Worm (Caenorhabditis elegans) whole organism, late embryonic: Measurements from ENCODE around the gene nas-25.

Experiments
- C38D4.7 ChIP-seq: fragments of 200-800 bp; sonication (Bioruptor generic); optimal IDR thresholded peaks from 2 replicates; lab custom pipeline; 2018; ENCODE audit warnings: mild to moderate bottlenecking, missing genetic modification characterization, moderate library complexity, missing compliant biosample characterization
- F13H6.1 ChIP-seq: sonication (generic microtip); optimal IDR thresholded peaks from 2 replicates; lab custom pipeline; 2016; ENCODE audit warnings: missing genetic modification characterization, missing compliant biosample characterization
- K02D7.2 ChIP-seq: sonication (generic microtip); optimal IDR thresholded peaks from 2 replicates; lab custom pipeline; 2017; ENCODE audit warnings: mild to moderate bottlenecking, missing genetic modification characterization, missing compliant biosample characterization
- K09A11.1 ChIP-seq: sonication (generic microtip); optimal IDR thresholded peaks from 2 replicates; lab custom pipeline; 2017; ENCODE audit warnings: antibody characterized with exemption, mild to moderate bottlenecking, missing genetic modification characterization, missing compliant biosample characterization; ENCODE audit not compliant: insufficient read depth
- T23F11.4 ChIP-seq: fragments of 200-800 bp; sonication (Bioruptor generic); optimal IDR thresholded peaks from 2 replicates; lab custom pipeline; 2018; ENCODE audit warnings: mild to moderate bottlenecking, missing genetic modification characterization, missing compliant biosample characterization
- ahr-1 ChIP-seq: sonication (generic microtip); optimal IDR thresholded peaks from 2 replicates; lab custom pipeline; 2016; ENCODE audit warnings: missing genetic modification characterization, missing compliant biosample characterization
- ama-1 ChIP-seq: fragments of 150-350 bp; optimal IDR thresholded peaks from 2 replicates; lab custom pipeline; 2014
- ceh-14 ChIP-seq: sonication (generic microtip); optimal IDR thresholded peaks from 2 replicates; lab custom pipeline; 2016; ENCODE audit warnings: missing genotype, missing genetic modification characterization, missing compliant biosample characterization
- ceh-19 ChIP-seq: fragments of 200-800 bp; sonication (Bioruptor generic); optimal IDR thresholded peaks from 2 replicates; lab custom pipeline; 2018; ENCODE audit warnings: mild to moderate bottlenecking, missing genetic modification characterization, missing compliant biosample characterization
- ceh-2 ChIP-seq: sonication (generic microtip); optimal IDR thresholded peaks from 2 replicates; lab custom pipeline; 2016; ENCODE audit warnings: missing genotype, missing genetic modification characterization, missing compliant biosample characterization
- ceh-22 ChIP-seq: sonication (generic microtip); optimal IDR thresholded peaks from 2 replicates; lab custom pipeline; 2017; ENCODE audit warnings: missing biosample characterization, missing genetic modification characterization
- ceh-24 ChIP-seq: sonication (generic microtip); optimal IDR thresholded peaks from 2 replicates; lab custom pipeline; 2016; ENCODE audit warnings: mild to moderate bottlenecking, missing genetic modification characterization, missing compliant biosample characterization
- ceh-31 ChIP-seq: sonication (generic microtip); optimal IDR thresholded peaks from 2 replicates; lab custom pipeline; 2016; ENCODE audit warnings: missing genetic modification characterization, missing compliant biosample characterization
- ceh-34 ChIP-seq: sonication (generic microtip); optimal IDR thresholded peaks from 2 replicates; lab custom pipeline; 2016; ENCODE audit warnings: mild to moderate bottlenecking, missing genetic modification characterization, missing compliant biosample characterization
- ceh-45 ChIP-seq: fragments of 200-800 bp; sonication (Bioruptor generic); IDR thresholded peaks from 2 replicates; pipeline ENCODE4 v1.3.6; 2022; ENCODE audit warnings: missing genetic modification reagents, missing genetic modification characterization, missing compliant biosample characterization
- ceh-6 ChIP-seq: fragments of 200-800 bp; sonication (Bioruptor generic); optimal IDR thresholded peaks from 2 replicates; lab custom pipeline; 2018; ENCODE audit warnings: mild to moderate bottlenecking, missing genetic modification characterization, missing compliant biosample characterization
- ceh-9 ChIP-seq: sonication (generic microtip); optimal IDR thresholded peaks from 2 replicates; lab custom pipeline; 2016; ENCODE audit warnings: mild to moderate bottlenecking, missing genetic modification characterization, inconsistent platforms, missing compliant biosample characterization
- che-1 ChIP-seq: sonication (generic microtip); optimal IDR thresholded peaks from 2 replicates; lab custom pipeline; 2016; ENCODE audit warnings: mild to moderate bottlenecking, missing genetic modification characterization, missing compliant biosample characterization
- dmd-4 ChIP-seq: sonication (generic microtip); optimal IDR thresholded peaks from 2 replicates; lab custom pipeline; 2016; ENCODE audit warnings: borderline replicate concordance, missing genetic modification characterization, missing compliant biosample characterization
- elt-2 ChIP-seq: sonication (generic microtip); optimal IDR thresholded peaks from 2 replicates; lab custom pipeline; 2016; ENCODE audit warnings: missing genetic modification reagents, missing genetic modification characterization, missing compliant biosample characterization
- fkh-10 ChIP-seq: fragments of 150-350 bp; optimal IDR thresholded peaks from 2 replicates; lab custom pipeline; 2014; ENCODE audit warnings: missing biosample characterization, missing genetic modification reagents, missing genetic modification characterization
- hlh-13 ChIP-seq: fragments of 200-800 bp; sonication (Bioruptor generic); optimal IDR thresholded peaks from 2 replicates; lab custom pipeline; 2018; ENCODE audit warnings: mild to moderate bottlenecking, missing genetic modification characterization, missing compliant biosample characterization
- lin-11 ChIP-seq: fragments of 200-800 bp; sonication (Bioruptor generic); optimal IDR thresholded peaks from 2 replicates; lab custom pipeline; 2018; ENCODE audit warnings: mild to moderate bottlenecking, missing genetic modification characterization, missing compliant biosample characterization
- madf-2 ChIP-seq: sonication (generic microtip); optimal IDR thresholded peaks from 2 replicates; lab custom pipeline; 2017; ENCODE audit warnings: missing genetic modification characterization, missing compliant biosample characterization
- nhr-11 ChIP-seq: fragments of 150-350 bp; optimal IDR thresholded peaks from 2 replicates; lab custom pipeline; 2014; ENCODE audit warnings: missing biosample characterization, missing genetic modification characterization
- npax-4 ChIP-seq: sonication (generic microtip); optimal IDR thresholded peaks from 2 replicates; lab custom pipeline; 2016; ENCODE audit warnings: missing genetic modification characterization, missing compliant biosample characterization
- pat-9 ChIP-seq: fragments of 200-800 bp; sonication (Bioruptor generic); optimal IDR thresholded peaks from 2 replicates; lab custom pipeline; 2018; ENCODE audit warnings: mild to moderate bottlenecking, missing genetic modification characterization, moderate library complexity, missing compliant biosample characterization
- pax-1 ChIP-seq: fragments of 150-350 bp; optimal IDR thresholded peaks from 2 replicates; lab custom pipeline; 2014; ENCODE audit warnings: missing biosample characterization, missing genetic modification characterization
- pha-2 ChIP-seq: sonication (generic microtip); optimal IDR thresholded peaks from 2 replicates; lab custom pipeline; 2017; ENCODE audit warnings: mild to moderate bottlenecking, missing genetic modification characterization, missing compliant biosample characterization
- pha-4 ChIP-seq: fragments of 150-350 bp; optimal IDR thresholded peaks from 2 replicates; lab custom pipeline; 2018; ENCODE audit warnings: missing biosample characterization, missing genetic modification reagents, missing genetic modification characterization
- pqm-1 ChIP-seq: sonication (generic microtip); optimal IDR thresholded peaks from 2 replicates; lab custom pipeline; 2016; ENCODE audit warnings: missing genetic modification characterization, missing compliant biosample characterization
- ref-2 ChIP-seq: sonication (generic microtip); optimal IDR thresholded peaks from 2 replicates; lab custom pipeline; 2016; ENCODE audit warnings: missing genetic modification characterization, missing compliant biosample characterization
- sox-2 ChIP-seq: fragments of 200-800 bp; sonication (Bioruptor generic); IDR thresholded peaks from 2 replicates; pipeline ENCODE4 v1.3.6; 2022; ENCODE audit warnings: missing genetic modification reagents, missing genetic modification characterization, missing compliant biosample characterization
- sox-4 ChIP-seq: sonication (generic microtip); optimal IDR thresholded peaks from 2 replicates; lab custom pipeline; 2017; ENCODE audit warnings: mild to moderate bottlenecking, missing genetic modification characterization, inconsistent platforms, missing compliant biosample characterization
- unc-3 ChIP-seq, 2 experiments: fragments of 200-800 bp in 1 of 2; sonication (Bioruptor generic) in 1 of 2; sonication (generic microtip) in 1 of 2; conservative IDR thresholded peaks in 1 of 2; optimal IDR thresholded peaks in 1 of 2; 2 replicates each; pipeline versions ENCODE4 v1.3.6 to Lab custom; 2016 to 2022; ENCODE audit warnings: missing compliant biosample characterization in 2 of 2, missing genetic modification characterization in 2 of 2, missing genetic modification reagents in 1 of 2
- unc-42 ChIP-seq: sonication (generic microtip); optimal IDR thresholded peaks from 2 replicates; lab custom pipeline; 2016; ENCODE audit warnings: missing genotype, missing genetic modification characterization, missing compliant biosample characterization
- unc-55 ChIP-seq: sonication (generic microtip); optimal IDR thresholded peaks from 2 replicates; lab custom pipeline; 2017; ENCODE audit warnings: missing biosample characterization, missing genetic modification reagents, missing genetic modification characterization
- zip-5 ChIP-seq: sonication (generic microtip); optimal IDR thresholded peaks from 2 replicates; lab custom pipeline; 2016; ENCODE audit warnings: missing genetic modification characterization, missing compliant biosample characterization
- ztf-16 ChIP-seq: sonication (generic microtip); optimal IDR thresholded peaks from 2 replicates; lab custom pipeline; 2017; ENCODE audit warnings: missing genetic modification characterization, missing compliant biosample characterization

The nas-25 gene

ce11 chrII:8853960-8854359 is 28.1 kb downstream of the nas-25 start:
- TF ChIP-seq ref-2: no peak
- TF ChIP-seq ceh-34 (tag; lab: Kevin White, UChicago): no peak
- TF ChIP-seq ceh-31 (tag; lab: Kevin White, UChicago): no peak
- TF ChIP-seq ceh-9 (tag; lab: Kevin White, UChicago): no peak
- TF ChIP-seq unc-55 (GFP tag; lab: Kevin White, UChicago): no peak
- TF ChIP-seq pha-4 (tag; lab: Kevin White, UChicago): no peak
- no peak for TF ChIP-seq hlh-13
- TF ChIP-seq K09A11.1: no peak

- no peak for TF ChIP-seq pha-4 (tag; lab: Kevin White, UChicago)
- TF ChIP-seq ceh-22: no peak
- TF ChIP-seq unc-3 (GFP tag; conservative IDR thresholded peaks at IDR 0.05; lab: Robert Waterston, UW): no peak
- no peak for TF ChIP-seq unc-3 (tag; optimal IDR thresholded peaks at IDR 0.05; lab: Kevin White, UChicago)
- no peak for TF ChIP-seq hlh-13
- no peak for TF ChIP-seq dmd-4 (tag; lab: Kevin White, UChicago)
- TF ChIP-seq fkh-10: no peak
- no peak for TF ChIP-seq ztf-16 (tag; lab: Kevin White, UChicago)
- no peak for TF ChIP-seq elt-2
- TF ChIP-seq K02D7.2 (tag; lab: Kevin White, UChicago): no peak
- no peak for TF ChIP-seq ref-2
- no peak for TF ChIP-seq pqm-1
- no peak for TF ChIP-seq madf-2 (tag; lab: Kevin White, UChicago)
- no peak for TF ChIP-seq zip-5 (tag; lab: Kevin White, UChicago)
- TF ChIP-seq che-1 (tag; lab: Kevin White, UChicago): no peak
Observed at ce11 chrII:8854874-8855273, 29.0 kb downstream of the nas-25 start.

DNA sequence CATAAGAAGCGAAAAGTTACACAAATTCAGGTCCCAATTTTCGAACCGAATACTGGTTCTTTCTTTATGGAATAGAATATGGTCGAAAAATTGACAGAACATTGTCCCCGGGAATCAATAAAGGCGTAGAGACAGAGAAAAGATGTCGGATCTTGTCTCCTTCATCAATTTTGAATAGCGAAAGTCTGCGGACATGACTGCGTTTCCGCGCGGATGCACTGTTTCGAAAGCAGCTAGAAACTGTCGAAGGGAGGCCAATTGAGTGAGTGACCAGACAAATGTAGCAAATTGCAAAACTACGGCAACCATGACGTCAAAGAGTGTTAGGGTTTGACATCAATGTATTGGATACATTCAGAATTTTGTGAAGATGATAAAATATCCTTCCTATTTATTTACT is 30.7 kb downstream of the nas-25 start:
- no peak for TF ChIP-seq ceh-14 (tag; lab: Kevin White, UChicago)
- no peak for TF ChIP-seq dmd-4 (tag; lab: Kevin White, UChicago)
- TF ChIP-seq ceh-34 (tag; lab: Kevin White, UChicago): no peak
- no peak for TF ChIP-seq ceh-19 (GFP tag; lab: Kevin White, UChicago)
- TF ChIP-seq sox-4 (tag; lab: Kevin White, UChicago): no peak
- no peak for TF ChIP-seq pat-9 (tag; lab: Kevin White, UChicago)
- no peak for TF ChIP-seq che-1 (tag; lab: Kevin White, UChicago)
- TF ChIP-seq C38D4.7 (GFP tag; lab: Kevin White, UChicago): no peak
- no peak for TF ChIP-seq ceh-2 (tag; lab: Kevin White, UChicago)
- no peak for TF ChIP-seq ama-1 (lab: Kevin White, UChicago)
- no peak for TF ChIP-seq madf-2 (tag; lab: Kevin White, UChicago)
- no peak for TF ChIP-seq unc-3 (GFP tag; conservative IDR thresholded peaks at IDR 0.05; lab: Robert Waterston, UW)
- no peak for TF ChIP-seq unc-3 (tag; optimal IDR thresholded peaks at IDR 0.05; lab: Kevin White, UChicago)
- no peak for TF ChIP-seq T23F11.4 (GFP tag; lab: Kevin White, UChicago)
- TF ChIP-seq ahr-1: no peak
- TF ChIP-seq ceh-45: no peak

DNA sequence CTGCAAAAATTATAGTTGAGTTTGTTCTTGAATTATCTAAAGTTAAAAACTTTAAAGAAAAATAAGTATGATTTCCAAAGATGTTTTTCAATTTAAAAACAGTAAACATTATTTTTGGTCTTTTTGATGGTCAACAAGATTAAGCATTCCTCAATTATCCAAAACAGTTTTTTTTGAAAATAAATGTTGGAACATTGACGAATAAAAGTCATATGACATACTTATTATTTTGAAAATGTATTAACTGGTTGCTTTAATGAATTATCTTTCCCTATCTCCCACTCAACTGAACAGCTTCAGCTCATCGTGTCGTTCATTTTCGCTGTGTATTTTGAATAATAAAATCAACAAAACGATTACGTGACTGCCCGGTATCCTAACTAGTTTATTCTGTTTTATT is 31.2 kb downstream of the nas-25 start:
- TF ChIP-seq pax-1 (no peak), pha-4 (tag; lab: Kevin White, UChicago) (no peak), lin-11 (tag; lab: Kevin White, UChicago) (no peak), ceh-24 (tag; lab: Kevin White, UChicago) (no peak), zip-5 (tag; lab: Kevin White, UChicago) (no peak), sox-4 (tag; lab: Kevin White, UChicago) (no peak), elt-2 (no peak), ceh-6 (GFP tag; lab: Kevin White, UChicago) (no peak), pha-2 (no peak), sox-2 (GFP tag; lab: Robert Waterston, UW) (no peak), ceh-14 (tag; lab: Kevin White, UChicago) (no peak), npax-4 (no peak), ceh-19 (GFP tag; lab: Kevin White, UChicago) (no peak), nhr-11 (no peak), F13H6.1 (no peak), unc-42 (no peak), pat-9 (tag; lab: Kevin White, UChicago) (no peak), hlh-13 (no peak)
- TF ChIP-seq, all 69 proteins: peak for 0
